Worm (Caenorhabditis elegans): ENCODE results near the gene flp-1.

- TF ChIP-seq nhr-77 (tag; optimal IDR thresholded peaks at IDR 0.05): no peak
- no peak for TF ChIP-seq ztf-4 (tag; optimal IDR thresholded peaks at IDR 0.05)
- no peak for TF ChIP-seq fkh-10 (GFP tag; optimal IDR thresholded peaks at IDR 0.05)
- no peak for TF ChIP-seq lin-39 (tag; optimal IDR thresholded peaks at IDR 0.05)
- no peak for TF ChIP-seq fos-1 (tag; optimal IDR thresholded peaks at IDR 0.05)
- no peak for TF ChIP-seq hmg-11 (tag; optimal IDR thresholded peaks at IDR 0.05)
- TF ChIP-seq unc-39 (tag; optimal IDR thresholded peaks at IDR 0.05): no peak
- no peak for TF ChIP-seq ceh-16 (tag; optimal IDR thresholded peaks at IDR 0.05)
- no peak for TF ChIP-seq daf-12 (tag; optimal IDR thresholded peaks at IDR 0.05)
- no peak for TF ChIP-seq nhr-25 (tag; optimal IDR thresholded peaks at IDR 0.05)
- no peak for TF ChIP-seq ztf-11 (tag; optimal IDR thresholded peaks at IDR 0.05)
- TF ChIP-seq ama-1 (optimal IDR thresholded peaks at IDR 0.05): no peak
- no peak for TF ChIP-seq unc-62 (GFP tag; optimal IDR thresholded peaks at IDR 0.05)
Measured at ce11 chrIV:9165681-9166080, 21.2 kb downstream of the flp-1 start, which contains the start of gene C07C7.3.
